Worm (Caenorhabditis elegans) whole organism, mixed stage, embryonic: ENCODE data around the gene C46C2.3.

ENCODE experiments used
- lsy-2 ChIP-seq: fragments of 150-350 bp; optimal IDR thresholded peaks from 2 replicates; lab custom pipeline; 2014; ENCODE audit warnings: missing biosample characterization, missing genetic modification characterization
- sptf-1 ChIP-seq: sonication (generic microtip); optimal IDR thresholded peaks from 2 replicates; lab custom pipeline; 2017; ENCODE audit warnings: mild to moderate bottlenecking, missing genetic modification characterization, moderate library complexity, missing compliant biosample characterization

DNA sequence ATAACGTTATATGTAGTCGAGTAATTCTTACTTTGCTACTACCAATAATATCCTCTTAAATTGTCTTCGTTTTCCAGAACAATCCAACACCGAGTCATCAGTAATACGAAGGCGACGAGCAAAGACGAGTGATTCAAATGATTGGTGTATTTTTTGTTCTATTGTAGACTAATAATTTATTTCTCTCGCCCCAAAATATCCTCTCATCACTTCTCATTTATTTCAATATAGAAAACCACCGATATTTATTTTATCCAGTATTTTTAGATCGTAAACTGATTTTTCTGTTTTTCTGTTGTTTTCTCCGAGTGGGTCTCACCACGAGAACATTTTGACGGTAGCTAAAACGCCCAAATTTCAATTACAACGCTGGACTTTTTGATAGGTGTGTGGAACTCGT lies 2.7 kb downstream of the C46C2.3 start:
- no peak for TF ChIP-seq lsy-2 (tag; lab: Kevin White, UChicago)
- TF ChIP-seq sptf-1 (tag; lab: Kevin White, UChicago): no peak
